Fruit fly (Drosophila melanogaster): ENCODE results near the gene Nup205.
A peak's percentile ranks its signal among the peaks of the same experiment; 100 is the strongest.

Nup205 gene

DNA sequence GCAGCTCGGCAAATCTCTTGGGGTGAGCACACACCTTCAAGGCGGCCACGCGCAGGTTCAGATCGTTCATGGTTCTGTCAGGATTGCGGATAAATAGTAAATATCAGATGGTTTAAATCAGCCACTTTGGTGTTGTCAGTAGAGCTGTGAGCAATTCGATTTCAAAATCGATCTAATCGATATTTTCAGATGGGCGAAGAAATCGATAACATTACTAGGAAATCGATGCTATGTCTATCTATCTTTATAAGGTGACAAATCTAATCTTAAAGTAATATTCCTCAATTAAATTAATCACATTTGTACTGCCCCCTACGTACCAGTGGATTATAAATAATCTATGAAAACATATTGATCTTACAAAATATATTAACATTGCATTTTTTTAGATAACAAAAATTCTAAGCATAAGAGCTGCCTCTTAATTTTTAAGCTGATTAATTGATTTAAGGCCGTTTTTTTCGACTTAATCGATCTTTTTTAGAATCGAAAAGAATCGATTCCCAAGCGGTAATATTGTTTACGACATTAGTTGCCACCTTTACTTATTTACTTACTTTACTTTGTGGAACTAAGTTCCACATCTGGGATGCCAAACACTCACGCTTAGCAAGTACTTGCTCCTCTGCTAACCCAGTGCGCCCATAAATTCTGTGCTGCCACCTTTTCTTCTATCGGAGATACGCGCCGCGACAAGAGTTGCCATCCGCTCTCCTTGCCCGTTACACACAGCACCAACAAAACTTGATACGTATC lies 13.6 kb downstream of the Nup205 start, which contains the start of gene THADA (continued):
- TF ChIP-seq CG1647 (GFP tag; optimal IDR thresholded peaks at IDR 0.05) (peak; percentile 11), her (GFP tag; optimal IDR thresholded peaks at IDR 0.05) (no peak), CG6272 (GFP tag; IDR thresholded peaks at IDR 0.05) (peak; percentile 41; the same call in 1 of the 2 replicates), maf-S (GFP tag; optimal IDR thresholded peaks at IDR 0.05) (no peak), btn (GFP tag; optimal IDR thresholded peaks at IDR 0.05) (no peak), CG16815 (GFP tag; optimal IDR thresholded peaks at IDR 0.05) (no peak), CG13624 (GFP tag; optimal IDR thresholded peaks at IDR 0.05) (peak; percentile 27), chif (GFP tag; optimal IDR thresholded peaks at IDR 0.05) (peak; percentile 20 to 23), ftz-f1 (GFP tag; optimal IDR thresholded peaks at IDR 0.05) (peak; percentile 16), h (optimal IDR thresholded peaks at IDR 0.05) (no peak), CG17359 (tag; optimal IDR thresholded peaks at IDR 0.05) (peak; percentile 44), CG9609 (GFP tag; optimal IDR thresholded peaks at IDR 0.05) (peak; percentile 29), Drgx (GFP tag; IDR thresholded peaks at IDR 0.05) (no peak), CrebB (tag; optimal IDR thresholded peaks at IDR 0.05) (no peak), Oli (tag; optimal IDR thresholded peaks at IDR 0.05) (peak; percentile 23), HLH54F (GFP tag; optimal IDR thresholded peaks at IDR 0.05) (peak; percentile 31), cas (GFP tag; IDR thresholded peaks at IDR 0.05) (no peak), CG18476 (GFP tag; optimal IDR thresholded peaks at IDR 0.05) (peak; percentile 42), nau (GFP tag; optimal IDR thresholded peaks at IDR 0.05) (no peak), z (GFP tag; IDR thresholded peaks at IDR 0.05) (no peak), CG10209 (GFP tag; optimal IDR thresholded peaks at IDR 0.05) (no peak), Gug (GFP tag; IDR thresholded peaks at IDR 0.05) (peak; percentile 43; the same call in 2 of the 4 replicates), unc-4 (GFP tag; IDR thresholded peaks at IDR 0.05; ENCODE audit: partially characterized antibody) (peak; percentile 93), CG10979 (tag; optimal IDR thresholded peaks at IDR 0.05) (peak; percentile 34), HmgZ (tag; optimal IDR thresholded peaks at IDR 0.05) (peak; percentile 65), pzg (GFP tag; optimal IDR thresholded peaks at IDR 0.05) (peak; percentile 98), pan (optimal IDR thresholded peaks at IDR 0.05) (no peak), pan (GFP tag; optimal IDR thresholded peaks at IDR 0.05 in 1 of 2, IDR thresholded peaks at IDR 0.05 in 1 of 2) (peak in 1 of 2 experiments; percentile 15), Abd-B (GFP tag; optimal IDR thresholded peaks at IDR 0.05) (peak; percentile 43), NC2β (GFP tag; optimal IDR thresholded peaks at IDR 0.05) (no peak), CG5953 (GFP tag; IDR thresholded peaks at IDR 0.05) (no peak), kni (GFP tag; optimal IDR thresholded peaks at IDR 0.05) (no peak), peb (GFP tag; IDR thresholded peaks at IDR 0.05) (0 out of 2 replicates have a peak, but pooled peaks have one; percentile 36), Myb (GFP tag; optimal IDR thresholded peaks at IDR 0.05) (peak; percentile 76), CG8924 (tag; optimal IDR thresholded peaks at IDR 0.05) (peak; percentile 10), CG7839 (tag; optimal IDR thresholded peaks at IDR 0.05) (no peak), az2 (GFP tag; optimal IDR thresholded peaks at IDR 0.05) (peak; percentile 26), crc (GFP tag; optimal IDR thresholded peaks at IDR 0.05) (no peak), ATbp (GFP tag; optimal IDR thresholded peaks at IDR 0.05) (no peak), CG11504 (tag; optimal IDR thresholded peaks at IDR 0.05) (no peak), CG11560 (tag; IDR thresholded peaks at IDR 0.05) (peak; percentile 33; the same call in 1 of the 3 replicates), jumu (GFP tag; optimal IDR thresholded peaks at IDR 0.05) (peak; percentile 56), NFAT (GFP tag; IDR thresholded peaks at IDR 0.05) (peak; percentile 51), bowl (GFP tag; IDR thresholded peaks at IDR 0.05) (no peak), D (optimal IDR thresholded peaks at IDR 0.05) (no peak), D (GFP tag; optimal IDR thresholded peaks at IDR 0.05) (no peak), sc (optimal IDR thresholded peaks at IDR 0.05) (no peak), sc (GFP tag; optimal IDR thresholded peaks at IDR 0.05) (no peak), CG10654 (GFP tag; optimal IDR thresholded peaks at IDR 0.05) (no peak), CG2129 (GFP tag; IDR thresholded peaks at IDR 0.05; ENCODE audit: partially characterized antibody) (peak; percentile 92; the same call in 1 of the 2 replicates), Med (GFP tag) (peak; percentile 94)

All from whole organism, embryonic.